Worm (Caenorhabditis elegans): ENCODE results near the gene R05D8.11.

- TF ChIP-seq him-1 (tag; optimal IDR thresholded peaks at IDR 0.05) = no peak
- no peak for TF ChIP-seq W03F9.2 (tag; optimal IDR thresholded peaks at IDR 0.05)
Observed at ce11 chrV:2763105-2763504, 17.6 kb downstream of the R05D8.11 start, which contains the start of gene R05D8.7.

Measured in whole organism, L4/young adult.